Fruit fly (Drosophila melanogaster): ENCODE data around the gene Wnt5.

Wnt5 gene

dm6 chrX:18506639-18507528 lies 1.7 kb upstream of the Wnt5 start (continued):
- TF ChIP-seq CG8388 (GFP tag; optimal IDR thresholded peaks at IDR 0.05), result peak; percentile 68
- peak; percentile 31 for TF ChIP-seq CG17568 (GFP tag; optimal IDR thresholded peaks at IDR 0.05)
- peak; percentile 12 for TF ChIP-seq CG8290 (GFP tag; optimal IDR thresholded peaks at IDR 0.05)
- peak in 1 of 2 experiments; percentile 81 for TF ChIP-seq CG8290 (tag; optimal IDR thresholded peaks at IDR 0.05)
- peak; percentile 18 for TF ChIP-seq vfl (GFP tag; optimal IDR thresholded peaks at IDR 0.05)
- TF ChIP-seq jing (GFP tag; optimal IDR thresholded peaks at IDR 0.05), result peak; percentile 31
- peak; percentile 75 for TF ChIP-seq Side (GFP tag; optimal IDR thresholded peaks at IDR 0.05)
- peak; percentile 69 for TF ChIP-seq CG1602 (GFP tag; optimal IDR thresholded peaks at IDR 0.05)
- no peak for TF ChIP-seq cad (GFP tag; optimal IDR thresholded peaks at IDR 0.05)
- peak; percentile 14 for TF ChIP-seq ac (GFP tag; optimal IDR thresholded peaks at IDR 0.05)
- TF ChIP-seq CG12071 (GFP tag; optimal IDR thresholded peaks at IDR 0.05), result peak; percentile 80
- TF ChIP-seq fd64A (GFP tag; optimal IDR thresholded peaks at IDR 0.05), result no peak
- TF ChIP-seq CG34224 (GFP tag; IDR thresholded peaks at IDR 0.05; ENCODE audit: partially characterized antibody), result no peak
- TF ChIP-seq CG6813 (GFP tag; optimal IDR thresholded peaks at IDR 0.05), result peak; percentile 83
- TF ChIP-seq sqz (GFP tag; optimal IDR thresholded peaks at IDR 0.05), result no peak
- no peak for TF ChIP-seq CG6791 (GFP tag; IDR thresholded peaks at IDR 0.05; ENCODE audit: partially characterized antibody)
- peak; percentile 60 for TF ChIP-seq CG8944 (GFP tag; optimal IDR thresholded peaks at IDR 0.05)
- TF ChIP-seq CG6854 (GFP tag; optimal IDR thresholded peaks at IDR 0.05), result peak; percentile 67
- TF ChIP-seq Hsf (GFP tag; optimal IDR thresholded peaks at IDR 0.05), result peak; percentile 85
- TF ChIP-seq CG13287 (GFP tag; IDR thresholded peaks at IDR 0.05; ENCODE audit: partially characterized antibody), result no peak
- no peak for TF ChIP-seq Stat92E (GFP tag; optimal IDR thresholded peaks at IDR 0.05)
- peak; percentile 63 for TF ChIP-seq cwo (GFP tag; optimal IDR thresholded peaks at IDR 0.05)
- peak; percentile 63 for TF ChIP-seq grau (tag; optimal IDR thresholded peaks at IDR 0.05)
- TF ChIP-seq CG2129 (GFP tag; IDR thresholded peaks at IDR 0.05; ENCODE audit: partially characterized antibody), result no peak
- TF ChIP-seq emc (GFP tag; optimal IDR thresholded peaks at IDR 0.05), result peak; percentile 19
- TF ChIP-seq CG12391 (tag; optimal IDR thresholded peaks at IDR 0.05), result peak; percentile 78
- TF ChIP-seq CG11398 (GFP tag; optimal IDR thresholded peaks at IDR 0.05), result peak; percentile 48
- TF ChIP-seq CG9797 (GFP tag; optimal IDR thresholded peaks at IDR 0.05), result no peak
- TF ChIP-seq pita (GFP tag; optimal IDR thresholded peaks at IDR 0.05), result peak; percentile 25
- TF ChIP-seq sr (GFP tag; IDR thresholded peaks at IDR 0.05), result peak; percentile 72
- no peak for TF ChIP-seq z (GFP tag; IDR thresholded peaks at IDR 0.05)
- TF ChIP-seq aop (GFP tag; IDR thresholded peaks at IDR 0.05), result peak; percentile 34; the same call in 1 of the 2 replicates
- TF ChIP-seq CG1603 (tag; optimal IDR thresholded peaks at IDR 0.05), result peak; percentile 87
- TF ChIP-seq Asciz (GFP tag; optimal IDR thresholded peaks at IDR 0.05), result no peak
- no peak for TF ChIP-seq Bgb (GFP tag; IDR thresholded peaks at IDR 0.05; ENCODE audit: partially characterized antibody)
- peak; percentile 79; the same call in 2 of the 3 replicates for TF ChIP-seq tgo (GFP tag; IDR thresholded peaks at IDR 0.05)
- peak; percentile 67 for TF ChIP-seq NfI (GFP tag; optimal IDR thresholded peaks at IDR 0.05)
- TF ChIP-seq maf-S (GFP tag; optimal IDR thresholded peaks at IDR 0.05), result peak; percentile 66
- TF ChIP-seq exex (tag; optimal IDR thresholded peaks at IDR 0.05), result no peak
- no peak for TF ChIP-seq Hr39 (optimal IDR thresholded peaks at IDR 0.05)
- TF ChIP-seq Myb (GFP tag; optimal IDR thresholded peaks at IDR 0.05), result peak; percentile 49
- TF ChIP-seq run (tag; optimal IDR thresholded peaks at IDR 0.05), result no peak
- TF ChIP-seq psq (GFP tag; optimal IDR thresholded peaks at IDR 0.05), result peak; percentile 14
- TF ChIP-seq CG31388 (GFP tag; optimal IDR thresholded peaks at IDR 0.05), result no peak
- no peak for TF ChIP-seq mirr (GFP tag; optimal IDR thresholded peaks at IDR 0.05)
- peak; percentile 40; the same call in 1 of the 2 replicates for TF ChIP-seq cas (GFP tag; IDR thresholded peaks at IDR 0.05)
- peak; percentile 67 for TF ChIP-seq CG8089 (GFP tag; optimal IDR thresholded peaks at IDR 0.05)
- no peak for TF ChIP-seq Dp (GFP tag; optimal IDR thresholded peaks at IDR 0.05)

Measured in whole organism, embryonic.